Worm (Caenorhabditis elegans) whole organism, late embryonic: Measurements from ENCODE around the gene Y41E3.6.

Source experiments
- Y22D7AL.16 ChIP-seq: sonication (generic microtip); optimal IDR thresholded peaks from 2 replicates; lab custom pipeline; 2016; ENCODE audit warnings: missing genetic modification characterization, missing compliant biosample characterization
- nhr-11 ChIP-seq: fragments of 150-350 bp; optimal IDR thresholded peaks from 2 replicates; lab custom pipeline; 2014; ENCODE audit warnings: missing biosample characterization, missing genetic modification characterization
- pha-4 ChIP-seq: fragments of 150-350 bp; optimal IDR thresholded peaks from 2 replicates; lab custom pipeline; 2018; ENCODE audit warnings: missing biosample characterization, missing genetic modification reagents, missing genetic modification characterization
- tbx-2 ChIP-seq: sonication (generic microtip); optimal IDR thresholded peaks from 2 replicates; lab custom pipeline; 2016; ENCODE audit warnings: missing genetic modification characterization, missing compliant biosample characterization
- unc-86 ChIP-seq: sonication (generic microtip); optimal IDR thresholded peaks from 2 replicates; lab custom pipeline; 2016; ENCODE audit warnings: missing genetic modification characterization, missing compliant biosample characterization

DNA sequence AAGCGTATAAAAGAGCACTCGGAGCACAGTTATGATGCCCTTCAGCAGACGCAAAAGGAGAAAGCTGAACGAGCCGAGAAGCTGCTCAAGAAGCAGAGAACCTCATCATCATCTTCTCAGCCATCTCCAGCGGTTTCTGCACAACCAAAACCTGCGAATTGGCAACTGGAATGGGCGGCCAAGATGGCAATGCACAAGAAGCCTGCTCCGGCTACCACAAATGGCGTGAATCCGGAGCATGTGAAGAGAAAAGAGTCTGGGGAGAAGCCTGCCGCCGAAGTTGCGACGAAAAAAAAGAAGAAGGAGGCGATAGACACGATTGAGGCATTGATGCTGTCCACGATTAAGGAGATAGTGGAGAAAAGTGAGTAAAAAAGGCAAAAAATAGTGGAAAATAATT lies 34.5 kb downstream of the Y41E3.6 start:
- TF ChIP-seq unc-86 (tag; lab: Kevin White, UChicago) (no peak), Y22D7AL.16 (tag; lab: Kevin White, UChicago) (no peak), tbx-2 (tag; lab: Kevin White, UChicago) (no peak), pha-4 (tag; lab: Kevin White, UChicago) (no peak), nhr-11 (tag; lab: Kevin White, UChicago) (no peak)
